Fruit fly (Drosophila melanogaster) Kc167 (cell line): ENCODE measurements around the gene CG32109.

Source experiments
- Myc ChIP-seq: fragments of >200 bp; optimal IDR thresholded peaks from 2 replicates; lab custom pipeline; 2017; ENCODE audit warnings: missing external identifiers
- Sin3A ChIP-seq: fragments of >200 bp; optimal IDR thresholded peaks from 2 replicates; lab custom pipeline; 2018; ENCODE audit warnings: missing external identifiers
- h ChIP-seq: fragments of >200 bp; optimal IDR thresholded peaks from 3 replicates; lab custom pipeline; 2018; ENCODE audit warnings: missing external identifiers
- psq ChIP-seq: fragments of >200 bp; optimal IDR thresholded peaks from 2 replicates; lab custom pipeline; 2017; ENCODE audit warnings: missing external identifiers
- ttk ChIP-seq: sonication (Bioruptor generic); optimal IDR thresholded peaks from 2 replicates; lab custom pipeline; 2017; ENCODE audit warnings: missing external identifiers

DNA sequence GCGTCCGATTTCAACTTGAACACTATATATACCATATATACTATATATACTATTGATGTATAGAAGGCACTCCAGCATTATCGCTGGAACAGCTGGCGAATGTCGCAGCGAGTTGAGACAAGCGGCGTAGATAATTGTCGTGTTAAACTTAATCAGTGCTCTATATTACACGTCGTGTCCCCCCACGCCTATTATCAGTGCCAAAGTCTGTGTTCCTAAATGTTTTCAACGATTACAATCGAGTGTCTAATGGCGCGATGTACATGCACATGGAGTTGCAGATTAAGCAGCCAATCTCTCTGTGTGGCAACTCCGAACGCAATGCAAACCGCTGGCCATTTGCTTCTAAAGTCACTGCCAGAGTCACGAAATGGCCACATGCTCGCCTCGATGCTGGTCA lies 40.8 kb upstream of the CG32109 start:
- no peak for TF ChIP-seq Myc (lab: Kevin White, UChicago)
- TF ChIP-seq h (lab: Kevin White, UChicago) = no peak
- TF ChIP-seq Sin3A (lab: Kevin White, UChicago) = no peak
- no peak for TF ChIP-seq ttk (lab: Kevin White, UChicago)
- no peak for TF ChIP-seq psq (lab: Kevin White, UChicago)
